Fruit fly (Drosophila melanogaster) whole organism, embryonic: Measurements from ENCODE around the gene kirre.

Experiments
- Aef1 ChIP-seq: fragments of 200-800 bp; sonication (Bioruptor generic); IDR thresholded peaks from 3 replicates; pipeline ENCODE4 v1.3.6; 2022; ENCODE audit warnings: missing biosample characterization, missing genetic modification characterization
- BtbVII ChIP-seq: fragments of 200-800 bp; sonication (Bioruptor generic); optimal IDR thresholded peaks from 3 replicates; lab custom pipeline; 2017; ENCODE audit warnings: missing biosample characterization, mild to moderate bottlenecking, missing genetic modification characterization
- CG12391 ChIP-seq: fragments of 200-800 bp; sonication (Bioruptor generic); optimal IDR thresholded peaks from 3 replicates; lab custom pipeline; 2018; ENCODE audit warnings: missing biosample characterization, mild to moderate bottlenecking, missing genetic modification characterization, moderate library complexity
- CG12744 ChIP-seq: fragments of 200-800 bp; sonication (Bioruptor generic); optimal IDR thresholded peaks from 2 replicates; lab custom pipeline; 2016; ENCODE audit warnings: missing biosample characterization, missing genetic modification characterization
- CG13296 ChIP-seq: fragments of 200-800 bp; sonication (Bioruptor generic); optimal IDR thresholded peaks from 3 replicates; lab custom pipeline; 2018; ENCODE audit warnings: missing biosample characterization, mild to moderate bottlenecking, missing genetic modification characterization
- CG13424 ChIP-seq: fragments of 200-800 bp; sonication (Bioruptor generic); optimal IDR thresholded peaks from 2 replicates; lab custom pipeline; 2019; ENCODE audit warnings: missing biosample characterization, mild to moderate bottlenecking, missing genetic modification characterization, moderate library complexity
- CG14014 ChIP-seq: fragments of 200-800 bp; sonication (Bioruptor generic); IDR thresholded peaks from 2 replicates; pipeline ENCODE4 v1.3.6; 2022; ENCODE audit warnings: missing biosample characterization, missing genetic modification characterization
- CG17328 ChIP-seq: fragments of 200-800 bp; sonication (Bioruptor generic); IDR thresholded peaks from 2 replicates; pipeline ENCODE4 v1.3.6; 2022; ENCODE audit warnings: missing biosample characterization, missing genetic modification characterization
- CG17612 ChIP-seq: fragments of 200-800 bp; sonication (Bioruptor generic); IDR thresholded peaks from 2 replicates; pipeline ENCODE4 v1.3.6; 2022; ENCODE audit warnings: missing biosample characterization, missing genetic modification characterization
- CG17829 ChIP-seq: fragments of 200-800 bp; optimal IDR thresholded peaks from 2 replicates; lab custom pipeline; 2019; ENCODE audit warnings: missing biosample characterization, mild to moderate bottlenecking, missing genetic modification characterization, moderate library complexity
- CG18619 ChIP-seq: fragments of 200-800 bp; sonication (Bioruptor generic); optimal IDR thresholded peaks from 3 replicates; lab custom pipeline; 2017; ENCODE audit warnings: missing biosample characterization, mild to moderate bottlenecking, missing genetic modification characterization
- CG2116 ChIP-seq: fragments of 200-800 bp; sonication (Bioruptor generic); optimal IDR thresholded peaks from 3 replicates; lab custom pipeline; 2018; ENCODE audit warnings: missing biosample characterization, mild to moderate bottlenecking, missing genetic modification characterization
- CG31224 ChIP-seq: fragments of 200-800 bp; sonication (Bioruptor generic); IDR thresholded peaks from 2 replicates; pipeline ENCODE4 v1.3.6; 2022; ENCODE audit warnings: missing biosample characterization, missing genetic modification characterization
- CG3838 ChIP-seq: fragments of 200-800 bp; sonication (Bioruptor generic); optimal IDR thresholded peaks from 3 replicates; lab custom pipeline; 2016; ENCODE audit warnings: missing biosample characterization, missing genetic modification characterization
- CG4707 ChIP-seq: fragments of 200-800 bp; sonication (Bioruptor generic); optimal IDR thresholded peaks from 2 replicates; lab custom pipeline; 2018; ENCODE audit warnings: missing biosample characterization, mild to moderate bottlenecking, missing genetic modification characterization, moderate library complexity
- CG6175 ChIP-seq: fragments of 200-800 bp; sonication (Bioruptor generic); IDR thresholded peaks from 3 replicates; pipeline ENCODE4 v1.3.6; 2022; ENCODE audit warnings: missing biosample characterization, missing genetic modification characterization
- CG6791 ChIP-seq: fragments of 200-800 bp; sonication (Bioruptor generic); IDR thresholded peaks from 3 replicates; pipeline ENCODE4 v1.3.6; 2022; ENCODE audit warnings: missing biosample characterization, missing genetic modification characterization; ENCODE audit not compliant: partially characterized antibody
- CG7271 ChIP-seq: fragments of 200-800 bp; sonication (Bioruptor generic); optimal IDR thresholded peaks from 2 replicates; lab custom pipeline; 2018; ENCODE audit warnings: missing biosample characterization, mild to moderate bottlenecking, missing genetic modification characterization, moderate library complexity
- CG9437 ChIP-seq: fragments of 200-800 bp; sonication (Bioruptor generic); optimal IDR thresholded peaks from 2 replicates; lab custom pipeline; 2018; ENCODE audit warnings: missing biosample characterization, mild to moderate bottlenecking, missing genetic modification characterization
- Camta ChIP-seq: fragments of 200-800 bp; sonication (Bioruptor generic); optimal IDR thresholded peaks from 2 replicates; lab custom pipeline; 2016; ENCODE audit warnings: missing biosample characterization, missing genetic modification characterization
- Dbx ChIP-seq: fragments of 200-800 bp; sonication (Bioruptor generic); IDR thresholded peaks from 3 replicates; pipeline ENCODE4 v1.3.6; 2022; ENCODE audit warnings: missing biosample characterization, missing genetic modification characterization
- Dip2 ChIP-seq: fragments of 200-800 bp; sonication (Bioruptor generic); IDR thresholded peaks from 2 replicates; pipeline ENCODE4 v1.3.6; 2022; ENCODE audit warnings: missing biosample characterization, missing genetic modification characterization
- Fer1 ChIP-seq: fragments of 200-800 bp; sonication (Bioruptor generic); optimal IDR thresholded peaks from 2 replicates; lab custom pipeline; 2017; ENCODE audit warnings: missing biosample characterization, mild to moderate bottlenecking, missing genetic modification characterization
- Fer3 ChIP-seq: fragments of 200-800 bp; sonication (Bioruptor generic); optimal IDR thresholded peaks from 2 replicates; lab custom pipeline; 2018; ENCODE audit warnings: missing biosample characterization, mild to moderate bottlenecking, missing genetic modification characterization, moderate library complexity
- GATAe ChIP-seq: fragments of 200-800 bp; sonication (Bioruptor generic); conservative IDR thresholded peaks from 2 replicates; pipeline ENCODE4 v1.3.6; 2022; ENCODE audit warnings: missing biosample characterization, missing genetic modification characterization
- Gsc ChIP-seq: fragments of 200-800 bp; sonication (Bioruptor generic); IDR thresholded peaks from 2 replicates; pipeline ENCODE4 v1.3.6; 2022; ENCODE audit warnings: missing biosample characterization, missing genetic modification characterization
- H15 ChIP-seq: fragments of 200-800 bp; sonication (Bioruptor generic); IDR thresholded peaks from 3 replicates; pipeline ENCODE4 v1.3.6; 2022; ENCODE audit warnings: missing biosample characterization, missing genetic modification characterization
- Hmx ChIP-seq: fragments of 200-800 bp; sonication (Bioruptor generic); optimal IDR thresholded peaks from 2 replicates; lab custom pipeline; 2016; ENCODE audit warnings: missing biosample characterization, missing genetic modification characterization
- Nf-YA ChIP-seq: fragments of 200-800 bp; sonication (Bioruptor generic); IDR thresholded peaks from 2 replicates; pipeline ENCODE4 v1.3.6; 2022; ENCODE audit warnings: missing biosample characterization, missing genetic modification characterization
- NfI ChIP-seq: fragments of 200-800 bp; sonication (Bioruptor generic); optimal IDR thresholded peaks from 3 replicates; lab custom pipeline; 2018; ENCODE audit warnings: missing biosample characterization, mild to moderate bottlenecking, missing genetic modification characterization, moderate library complexity
- Oli ChIP-seq: fragments of 200-800 bp; sonication (Bioruptor generic); optimal IDR thresholded peaks from 2 replicates; lab custom pipeline; 2018; ENCODE audit warnings: missing biosample characterization, mild to moderate bottlenecking, missing genetic modification characterization, moderate library complexity
- Six4 ChIP-seq: fragments of 200-800 bp; sonication (Bioruptor generic); optimal IDR thresholded peaks from 2 replicates; lab custom pipeline; 2016; ENCODE audit warnings: missing biosample characterization, missing genetic modification characterization
- al ChIP-seq: fragments of 200-800 bp; sonication (Bioruptor generic); IDR thresholded peaks from 2 replicates; pipeline ENCODE4 v1.3.6; 2022; ENCODE audit warnings: missing biosample characterization, missing genetic modification characterization
- ara ChIP-seq: fragments of 200-800 bp; sonication (Bioruptor generic); IDR thresholded peaks from 2 replicates; pipeline ENCODE4 v1.3.6; 2022; ENCODE audit warnings: missing biosample characterization, missing genetic modification characterization
- cad ChIP-seq: fragments of >200 bp; optimal IDR thresholded peaks from 2 replicates; lab custom pipeline; 2017; ENCODE audit warnings: missing biosample characterization, missing genetic modification characterization
- cg ChIP-seq: fragments of 200-800 bp; sonication (Bioruptor generic); optimal IDR thresholded peaks from 3 replicates; lab custom pipeline; 2019; ENCODE audit warnings: missing biosample characterization, mild to moderate bottlenecking, missing genetic modification characterization, moderate library complexity
- chif ChIP-seq, 2 experiments: fragments of 200-800 bp; sonication (Bioruptor generic); optimal IDR thresholded peaks; 3 replicates each; lab custom pipeline; 2016; ENCODE audit warnings: missing biosample characterization in 2 of 2, missing genetic modification characterization in 2 of 2
- dan ChIP-seq: fragments of 200-800 bp; sonication (Bioruptor generic); IDR thresholded peaks from 2 replicates; pipeline ENCODE4 v1.3.6; 2022; ENCODE audit warnings: missing biosample characterization, missing genetic modification characterization
- ems ChIP-seq: fragments of 200-800 bp; sonication (Bioruptor generic); optimal IDR thresholded peaks from 3 replicates; lab custom pipeline; 2016; ENCODE audit warnings: missing biosample characterization, missing genetic modification characterization
- fd64A ChIP-seq: fragments of 200-800 bp; sonication (Bioruptor generic); optimal IDR thresholded peaks from 3 replicates; lab custom pipeline; 2018; ENCODE audit warnings: missing biosample characterization, mild to moderate bottlenecking, missing genetic modification characterization
- hkb ChIP-seq, 2 experiments: fragments of 200-800 bp in 1 of 2; fragments of >200 bp in 1 of 2; sonication (Bioruptor generic) in 1 of 2; IDR thresholded peaks in 1 of 2; optimal IDR thresholded peaks in 1 of 2; 2 replicates each; pipeline versions ENCODE4 v1.3.6 to Lab custom; 2017 to 2022; ENCODE audit warnings: missing biosample characterization in 1 of 2, missing genetic modification characterization in 1 of 2
- ind ChIP-seq: fragments of 200-800 bp; sonication (Bioruptor generic); optimal IDR thresholded peaks from 3 replicates; lab custom pipeline; 2016; ENCODE audit warnings: missing biosample characterization, missing genetic modification characterization
- inv ChIP-seq: fragments of 200-800 bp; sonication (Bioruptor generic); IDR thresholded peaks from 2 replicates; pipeline ENCODE4 v1.3.6; 2022; ENCODE audit warnings: missing biosample characterization, missing genetic modification characterization; ENCODE audit not compliant: partially characterized antibody
- knrl ChIP-seq: fragments of 200-800 bp; sonication (Bioruptor generic); IDR thresholded peaks from 3 replicates; pipeline ENCODE4 v1.3.6; 2022; ENCODE audit warnings: missing biosample characterization, missing genetic modification characterization; ENCODE audit not compliant: partially characterized antibody
- odd ChIP-seq: fragments of 200-800 bp; sonication (Bioruptor generic); optimal IDR thresholded peaks from 2 replicates; lab custom pipeline; 2017; ENCODE audit warnings: missing biosample characterization, mild to moderate bottlenecking, missing genetic modification characterization
- onecut ChIP-seq: fragments of 200-800 bp; sonication (Bioruptor generic); IDR thresholded peaks from 2 replicates; pipeline ENCODE4 v1.3.6; 2022; ENCODE audit warnings: missing biosample characterization, missing genetic modification characterization
- row ChIP-seq: fragments of 200-800 bp; sonication (Bioruptor generic); IDR thresholded peaks from 3 replicates; pipeline ENCODE4 v1.3.6; 2022; ENCODE audit warnings: missing biosample characterization, missing genetic modification characterization
- shn ChIP-seq: fragments of 200-800 bp; sonication (Bioruptor generic); optimal IDR thresholded peaks from 3 replicates; lab custom pipeline; 2016; ENCODE audit warnings: missing biosample characterization, missing genetic modification characterization
- sqz ChIP-seq: fragments of 200-800 bp; sonication (Bioruptor generic); optimal IDR thresholded peaks from 3 replicates; lab custom pipeline; 2018; ENCODE audit warnings: missing biosample characterization, mild to moderate bottlenecking, missing genetic modification characterization
- stc ChIP-seq: fragments of 200-800 bp; sonication (Bioruptor generic); IDR thresholded peaks from 2 replicates; pipeline ENCODE4 v1.3.6; 2022; ENCODE audit warnings: missing biosample characterization, missing genetic modification characterization
- tll ChIP-seq, 2 experiments: fragments of 200-800 bp in 1 of 2; fragments of >200 bp in 1 of 2; sonication (Bioruptor generic) in 1 of 2; optimal IDR thresholded peaks; 2 replicates each; lab custom pipeline; 2017 to 2019; ENCODE audit warnings: missing biosample characterization in 2 of 2, missing genetic modification characterization in 2 of 2, mild to moderate bottlenecking in 1 of 2, moderate library complexity in 1 of 2

kirre gene

dm6 chrX:2919742-2920141 is 179.6 kb downstream of the kirre start, which contains the start of gene CG3588 (continued):
- TF ChIP-seq cad (no peak), cg (GFP tag; lab: Kevin White, UChicago) (no peak), Dbx (peak; percentile 87), ind (GFP tag; lab: Kevin White, UChicago) (peak; percentile 70), CG9437 (peak; percentile 45), CG6791 (no peak), CG17612 (GFP tag; lab: Robert Waterston, UW) (peak; percentile 65; the same call in 1 of the 2 replicates), CG18619 (GFP tag; lab: Kevin White, UChicago) (peak; percentile 57), CG12391 (tag; lab: Kevin White, UChicago) (peak; percentile 58), CG6175 (GFP tag; lab: Robert Waterston, UW) (0 out of 3 replicates have a peak, but pooled peaks have one; percentile 61), Hmx (GFP tag; lab: Kevin White, UChicago) (no peak), CG7271 (tag; lab: Kevin White, UChicago) (no peak), CG17829 (peak; percentile 28), tll (GFP tag; optimal IDR thresholded peaks at IDR 0.05; lab: Kevin White, UChicago) (no peak), Aef1 (GFP tag; lab: Robert Waterston, UW) (peak; percentile 80), Fer3 (tag; lab: Kevin White, UChicago) (peak; percentile 82), shn (GFP tag; lab: Kevin White, UChicago) (peak; percentile 22), chif (GFP tag; optimal IDR thresholded peaks at IDR 0.05; lab: Kevin White, UChicago) (peak; percentile 24 to 63), CG13424 (peak; percentile 67), Fer1 (peak; percentile 72), hkb (optimal IDR thresholded peaks at IDR 0.05; lab: Kevin White, UChicago) (no peak), hkb (GFP tag; IDR thresholded peaks at IDR 0.05; lab: Robert Waterston, UW) (peak; percentile 72), sqz (GFP tag; lab: Kevin White, UChicago) (peak; percentile 70), inv (GFP tag; lab: Robert Waterston, UW) (no peak), CG12744 (GFP tag; lab: Kevin White, UChicago) (peak; percentile 81), ara (GFP tag; lab: Robert Waterston, UW) (peak; percentile 65), NfI (peak; percentile 81), fd64A (GFP tag; lab: Kevin White, UChicago) (no peak), Oli (tag; lab: Kevin White, UChicago) (peak; percentile 65), ems (GFP tag; lab: Kevin White, UChicago) (peak; percentile 67), CG31224 (peak; percentile 62), GATAe (no peak), odd (GFP tag; lab: Kevin White, UChicago) (peak; percentile 48), Camta (GFP tag; lab: Kevin White, UChicago) (no peak), CG13296 (GFP tag; lab: Kevin White, UChicago) (peak; percentile 75), Dip2 (no peak), Six4 (peak; percentile 42), stc (GFP tag; lab: Robert Waterston, UW) (peak; percentile 72), Nf-YA (GFP tag; lab: Robert Waterston, UW) (0 out of 2 replicates have a peak, but pooled peaks have one; percentile 19), Gsc (GFP tag; lab: Robert Waterston, UW) (no peak), knrl (GFP tag; lab: Robert Waterston, UW) (no peak), CG14014 (GFP tag; lab: Robert Waterston, UW) (peak; percentile 88), dan (GFP tag; lab: Robert Waterston, UW) (no peak), al (GFP tag; lab: Robert Waterston, UW) (peak; percentile 89), H15 (GFP tag; lab: Robert Waterston, UW) (peak; percentile 68), CG17328 (GFP tag; lab: Robert Waterston, UW) (peak; percentile 65), CG4707 (no peak), CG3838 (peak; percentile 21), BtbVII (GFP tag; lab: Kevin White, UChicago) (peak; percentile 60), CG2116 (GFP tag; lab: Kevin White, UChicago) (peak; percentile 20), row (GFP tag; lab: Robert Waterston, UW) (peak; percentile 79), onecut (GFP tag; lab: Robert Waterston, UW) (peak; percentile 56; the same call in 1 of the 2 replicates)
